Fruit fly (Drosophila melanogaster): ENCODE results near the gene cv.

DNA sequence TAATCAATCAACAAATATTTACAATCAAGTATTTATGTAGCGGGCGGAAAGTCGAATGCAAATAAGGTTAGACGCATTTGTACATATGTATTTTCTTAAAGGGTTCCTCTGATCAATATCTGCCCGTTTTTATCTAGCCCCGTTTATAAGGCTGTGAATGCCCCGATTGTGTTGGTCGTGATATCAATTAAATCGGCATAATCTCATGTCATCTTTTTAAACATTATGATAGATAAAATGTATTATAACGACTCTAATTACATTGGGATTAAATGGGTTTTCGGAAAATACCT is 11.7 kb upstream of the cv start:
- TF ChIP-seq Pif1A (GFP tag; optimal IDR thresholded peaks at IDR 0.05) (no peak), EcR (GFP tag; optimal IDR thresholded peaks at IDR 0.05) (no peak), gl (tag; optimal IDR thresholded peaks at IDR 0.05) (no peak), CG8159 (tag; optimal IDR thresholded peaks at IDR 0.05) (no peak)
